Fruit fly (Drosophila melanogaster): ENCODE measurements around the gene CG14132.

The CG14132 gene

dm6 chr3L:11703579-11703978 is 11.5 kb downstream of the CG14132 start:
- TF ChIP-seq zfh1 (GFP tag; IDR thresholded peaks at IDR 0.05): 0 out of 3 replicates have a peak, but pooled peaks have one; percentile 25
- TF ChIP-seq Hr78 (GFP tag; optimal IDR thresholded peaks at IDR 0.05): peak in 1 of 2 experiments; percentile 18
- peak; percentile 19; the same call in 1 of the 2 replicates for TF ChIP-seq vvl (GFP tag; IDR thresholded peaks at IDR 0.05)
- peak; percentile 32 for TF ChIP-seq twi (tag; optimal IDR thresholded peaks at IDR 0.05)
- TF ChIP-seq crol (GFP tag; IDR thresholded peaks at IDR 0.05): peak; percentile 26; the same call in 1 of the 2 replicates
- peak; percentile 22 for TF ChIP-seq cwo (GFP tag; optimal IDR thresholded peaks at IDR 0.05)
- TF ChIP-seq Med (GFP tag): peak; percentile 61
- TF ChIP-seq nau (GFP tag; optimal IDR thresholded peaks at IDR 0.05): peak; percentile 38
- no peak for TF ChIP-seq CG16863 (GFP tag; optimal IDR thresholded peaks at IDR 0.05)
- TF ChIP-seq shn (GFP tag; optimal IDR thresholded peaks at IDR 0.05): no peak
- no peak for TF ChIP-seq CG2875 (GFP tag; optimal IDR thresholded peaks at IDR 0.05)

- TF ChIP-seq CG2678 (tag; optimal IDR thresholded peaks at IDR 0.05) (no peak), Atf6 (GFP tag; IDR thresholded peaks at IDR 0.05) (no peak), Drgx (GFP tag; IDR thresholded peaks at IDR 0.05) (peak; percentile 43)
These were observed 13.4 kb downstream of the CG14132 start for dm6 chr3L:11701649-11702048.

- TF ChIP-seq pnt (GFP tag; optimal IDR thresholded peaks at IDR 0.05) (no peak), Med (GFP tag) (peak; percentile 33)
These were observed 15.9 kb downstream of the CG14132 start, which contains the start of gene Dnai2 for dm6 chr3L:11699163-11699562. Gene Dnai2, minus strand, starts transcription at chr3L:11699263.

- TF ChIP-seq CG33557 (GFP tag; optimal IDR thresholded peaks at IDR 0.05) (peak; percentile 75), Hr3 (GFP tag; optimal IDR thresholded peaks at IDR 0.05) (peak; percentile 65), Vsx1 (GFP tag; optimal IDR thresholded peaks at IDR 0.05) (peak; percentile 73), CG6854 (GFP tag; optimal IDR thresholded peaks at IDR 0.05) (peak; percentile 78), Hsf (GFP tag; optimal IDR thresholded peaks at IDR 0.05) (peak; percentile 76), NK7.1 (GFP tag; optimal IDR thresholded peaks at IDR 0.05) (peak; percentile 78), Dfd (GFP tag; optimal IDR thresholded peaks at IDR 0.05) (no peak), rib (GFP tag; IDR thresholded peaks at IDR 0.05) (peak; percentile 50; the same call in 1 of the 2 replicates), CG7928 (GFP tag; optimal IDR thresholded peaks at IDR 0.05) (peak; percentile 14), usp (GFP tag; optimal IDR thresholded peaks at IDR 0.05) (no peak), sens (GFP tag) (peak; percentile 98), CG12942 (GFP tag; optimal IDR thresholded peaks at IDR 0.05) (peak; percentile 58), CG1832 (GFP tag; optimal IDR thresholded peaks at IDR 0.05) (no peak), HLH54F (GFP tag; optimal IDR thresholded peaks at IDR 0.05) (peak; percentile 74), Lpt (GFP tag; optimal IDR thresholded peaks at IDR 0.05) (no peak), CG17361 (GFP tag; IDR thresholded peaks at IDR 0.05) (peak; percentile 81), CG18619 (GFP tag; optimal IDR thresholded peaks at IDR 0.05) (peak; percentile 78), CG3847 (GFP tag; IDR thresholded peaks at IDR 0.05) (peak; percentile 56), Sry-δ (GFP tag; optimal IDR thresholded peaks at IDR 0.05) (peak; percentile 23), luna (GFP tag; optimal IDR thresholded peaks at IDR 0.05) (peak; percentile 64), lilli (GFP tag; optimal IDR thresholded peaks at IDR 0.05) (peak; percentile 87), lola (GFP tag; optimal IDR thresholded peaks at IDR 0.05) (peak in 1 of 3 experiments; percentile 84), bcd (GFP tag; optimal IDR thresholded peaks at IDR 0.05) (peak; percentile 88), phol (tag; optimal IDR thresholded peaks at IDR 0.05) (peak; percentile 90), slou (GFP tag; optimal IDR thresholded peaks at IDR 0.05) (peak; percentile 58), GATAe (GFP tag; conservative IDR thresholded peaks at IDR 0.05) (no peak), toy (GFP tag; IDR thresholded peaks at IDR 0.05) (0 out of 2 replicates have a peak, but pooled peaks have one; percentile 36), Stat92E (GFP tag; optimal IDR thresholded peaks at IDR 0.05) (peak in 1 of 3 experiments; percentile 92), Neu2 (GFP tag; optimal IDR thresholded peaks at IDR 0.05; ENCODE audit: borderline replicate concordance) (no peak)
These were observed 18.6 kb downstream of the CG14132 start, which contains the start of gene Dph1 for dm6 chr3L:11696294-11697116. Gene Dph1, minus strand, starts transcription at chr3L:11696963.

Data from whole organism, embryonic.